Worm (Caenorhabditis elegans): ENCODE data around the gene lec-9.

ce11 chrX:17611180-17611579 is 10.9 kb downstream of the lec-9 start:
- TF ChIP-seq dao-5 (tag; optimal IDR thresholded peaks at IDR 0.05) (peak; percentile 32), him-1 (tag; optimal IDR thresholded peaks at IDR 0.05) (no peak), W03F9.2 (tag; optimal IDR thresholded peaks at IDR 0.05) (no peak)
